Fruit fly (Drosophila melanogaster): ENCODE data around the gene C1GalTA.

C1GalTA gene

dm6 chr2L:8952194-8953037, 1.4 kb upstream of the C1GalTA start (continued):
- peak; percentile 11 for TF ChIP-seq CG11723 (GFP tag; optimal IDR thresholded peaks at IDR 0.05)
- no peak for TF ChIP-seq odd (GFP tag; optimal IDR thresholded peaks at IDR 0.05)
- TF ChIP-seq CG18476 (GFP tag; optimal IDR thresholded peaks at IDR 0.05): no peak
- TF ChIP-seq E2f2 (GFP tag; IDR thresholded peaks at IDR 0.05): peak; percentile 58
- TF ChIP-seq CG16863 (GFP tag; optimal IDR thresholded peaks at IDR 0.05): peak; percentile 6
- no peak for TF ChIP-seq CG10147 (GFP tag; optimal IDR thresholded peaks at IDR 0.05)
- TF ChIP-seq cg (GFP tag; optimal IDR thresholded peaks at IDR 0.05): no peak
- TF ChIP-seq jing (GFP tag; optimal IDR thresholded peaks at IDR 0.05): no peak
- TF ChIP-seq CG30431 (GFP tag; optimal IDR thresholded peaks at IDR 0.05): no peak
- no peak for TF ChIP-seq cas (GFP tag; IDR thresholded peaks at IDR 0.05)
- no peak for TF ChIP-seq ERR (GFP tag; optimal IDR thresholded peaks at IDR 0.05)
- TF ChIP-seq gce (GFP tag; IDR thresholded peaks at IDR 0.05): no peak
- TF ChIP-seq Dll (GFP tag; IDR thresholded peaks at IDR 0.05; ENCODE audit: partially characterized antibody): no peak
- no peak for TF ChIP-seq tx (GFP tag; optimal IDR thresholded peaks at IDR 0.05)
- peak; percentile 36 for TF ChIP-seq CG17385 (GFP tag; optimal IDR thresholded peaks at IDR 0.05)
- TF ChIP-seq HLH54F (GFP tag; optimal IDR thresholded peaks at IDR 0.05): peak; percentile 49
- TF ChIP-seq MESR4 (GFP tag; optimal IDR thresholded peaks at IDR 0.05): no peak
- TF ChIP-seq ftz-f1 (GFP tag; optimal IDR thresholded peaks at IDR 0.05): no peak
- TF ChIP-seq sna (GFP tag; IDR thresholded peaks at IDR 0.05; ENCODE audit: partially characterized antibody): no peak
- TF ChIP-seq D19A (tag; optimal IDR thresholded peaks at IDR 0.05): no peak
- no peak for TF ChIP-seq lov (optimal IDR thresholded peaks at IDR 0.05)
- no peak; the same call in 2 of the 3 replicates for TF ChIP-seq lov (GFP tag; IDR thresholded peaks at IDR 0.05)
- peak; percentile 28 for TF ChIP-seq CG3281 (GFP tag; optimal IDR thresholded peaks at IDR 0.05)
- no peak for TF ChIP-seq CG12104 (GFP tag; optimal IDR thresholded peaks at IDR 0.05)
- no peak for TF ChIP-seq pnt (GFP tag; optimal IDR thresholded peaks at IDR 0.05)
- no peak for TF ChIP-seq Gsc (GFP tag; IDR thresholded peaks at IDR 0.05)
- 0 out of 3 replicates have a peak, but pooled peaks have one; percentile 18 for TF ChIP-seq CG7963 (GFP tag; IDR thresholded peaks at IDR 0.05; ENCODE audit: partially characterized antibody)
- TF ChIP-seq CG15479 (GFP tag; optimal IDR thresholded peaks at IDR 0.05): no peak
- TF ChIP-seq Hey (tag; optimal IDR thresholded peaks at IDR 0.05): no peak
- no peak for TF ChIP-seq hbn (GFP tag; IDR thresholded peaks at IDR 0.05; ENCODE audit: partially characterized antibody)
- TF ChIP-seq dmrt11E (tag; optimal IDR thresholded peaks at IDR 0.05): peak; percentile 6
- no peak for TF ChIP-seq Sin3A (optimal IDR thresholded peaks at IDR 0.05)
- no peak for TF ChIP-seq CG9817 (tag; optimal IDR thresholded peaks at IDR 0.05)
- TF ChIP-seq Deaf1 (tag; optimal IDR thresholded peaks at IDR 0.05): no peak
- TF ChIP-seq Dref (GFP tag; IDR thresholded peaks at IDR 0.05): no peak
- peak; percentile 54 for TF ChIP-seq sug (tag; optimal IDR thresholded peaks at IDR 0.05)
- no peak; the same call in 2 of the 3 replicates for TF ChIP-seq CG14860 (GFP tag; IDR thresholded peaks at IDR 0.05; ENCODE audit: partially characterized antibody)
- no peak for TF ChIP-seq Oaz (GFP tag; IDR thresholded peaks at IDR 0.05)
- no peak for TF ChIP-seq CG6765 (GFP tag; optimal IDR thresholded peaks at IDR 0.05)
- TF ChIP-seq btn (GFP tag; optimal IDR thresholded peaks at IDR 0.05): no peak
- TF ChIP-seq CG12155 (GFP tag; optimal IDR thresholded peaks at IDR 0.05): peak; percentile 42
- TF ChIP-seq Fer2 (tag; optimal IDR thresholded peaks at IDR 0.05): no peak
- TF ChIP-seq Antp (GFP tag; optimal IDR thresholded peaks at IDR 0.05): peak; percentile 49
- TF ChIP-seq CG18599 (GFP tag; optimal IDR thresholded peaks at IDR 0.05): peak; percentile 79
- TF ChIP-seq gem (tag; optimal IDR thresholded peaks at IDR 0.05): peak; percentile 61
- 0 out of 2 replicates have a peak, but pooled peaks have one; percentile 24 for TF ChIP-seq seq (GFP tag; IDR thresholded peaks at IDR 0.05)
- peak; percentile 47 for TF ChIP-seq CG2678 (tag; optimal IDR thresholded peaks at IDR 0.05)
- TF ChIP-seq br (optimal IDR thresholded peaks at IDR 0.05): no peak
- TF ChIP-seq lola (GFP tag; optimal IDR thresholded peaks at IDR 0.05): peak in 1 of 3 experiments; percentile 19

All from whole organism, embryonic.